Fruit fly (Drosophila melanogaster) whole organism, embryonic: ENCODE data around the gene cv-c.

Experiments
- Blimp-1 ChIP-seq: fragments of 200-800 bp; sonication (Bioruptor generic); optimal IDR thresholded peaks from 3 replicates; lab custom pipeline; 2018; ENCODE audit warnings: missing biosample characterization, missing genetic modification characterization, mild to moderate bottlenecking, moderate library complexity, missing genetic modification reagents
- CG10431 ChIP-seq: fragments of 200-800 bp; sonication (Bioruptor generic); optimal IDR thresholded peaks from 3 replicates; lab custom pipeline; 2018; ENCODE audit warnings: missing biosample characterization, mild to moderate bottlenecking, missing genetic modification characterization
- CG10543 ChIP-seq: fragments of 200-800 bp; sonication (Bioruptor generic); optimal IDR thresholded peaks from 3 replicates; lab custom pipeline; 2017; ENCODE audit warnings: missing biosample characterization, mild to moderate bottlenecking, missing genetic modification characterization, moderate library complexity
- CG11093 ChIP-seq: fragments of 200-800 bp; sonication (Bioruptor generic); IDR thresholded peaks from 3 replicates; pipeline ENCODE4 v1.3.6; 2022; ENCODE audit warnings: missing biosample characterization, missing genetic modification characterization
- CG11247 ChIP-seq: fragments of 200-800 bp; sonication (Bioruptor generic); IDR thresholded peaks from 2 replicates; pipeline ENCODE4 v1.3.6; 2022; ENCODE audit warnings: missing biosample characterization, missing genetic modification characterization
- CG12071 ChIP-seq: fragments of 200-800 bp; sonication (Bioruptor generic); optimal IDR thresholded peaks from 3 replicates; lab custom pipeline; 2018; ENCODE audit warnings: missing biosample characterization, mild to moderate bottlenecking, missing genetic modification characterization
- CG12769 ChIP-seq: fragments of 200-800 bp; sonication (Bioruptor generic); optimal IDR thresholded peaks from 2 replicates; lab custom pipeline; 2019; ENCODE audit warnings: missing biosample characterization, mild to moderate bottlenecking, missing genetic modification characterization, moderate library complexity
- CG13424 ChIP-seq: fragments of 200-800 bp; sonication (Bioruptor generic); optimal IDR thresholded peaks from 2 replicates; lab custom pipeline; 2019; ENCODE audit warnings: missing biosample characterization, mild to moderate bottlenecking, missing genetic modification characterization, moderate library complexity
- CG14441 ChIP-seq: fragments of 200-800 bp; sonication (Bioruptor generic); IDR thresholded peaks from 2 replicates; pipeline ENCODE4 v1.3.6; 2022; ENCODE audit warnings: missing biosample characterization, missing genetic modification characterization
- CG1603 ChIP-seq: fragments of 200-800 bp; sonication (Bioruptor generic); optimal IDR thresholded peaks from 2 replicates; lab custom pipeline; 2019; ENCODE audit warnings: missing biosample characterization, mild to moderate bottlenecking, missing genetic modification characterization, moderate library complexity
- CG17359 ChIP-seq: fragments of 200-800 bp; sonication (Bioruptor generic); optimal IDR thresholded peaks from 3 replicates; lab custom pipeline; 2018; ENCODE audit warnings: missing biosample characterization, mild to moderate bottlenecking, missing genetic modification characterization, moderate library complexity
- CG18262 ChIP-seq: fragments of 200-800 bp; optimal IDR thresholded peaks from 3 replicates; lab custom pipeline; 2019; ENCODE audit warnings: missing biosample characterization, mild to moderate bottlenecking, missing genetic modification characterization, moderate library complexity
- CG2712 ChIP-seq: fragments of 200-800 bp; optimal IDR thresholded peaks from 3 replicates; lab custom pipeline; 2019; ENCODE audit warnings: missing biosample characterization, mild to moderate bottlenecking, missing genetic modification characterization, moderate library complexity
- CG3407 ChIP-seq: fragments of 200-800 bp; sonication (Bioruptor generic); optimal IDR thresholded peaks from 2 replicates; lab custom pipeline; 2018; ENCODE audit warnings: missing biosample characterization, mild to moderate bottlenecking, missing genetic modification characterization
- CG34224 ChIP-seq: fragments of 200-800 bp; sonication (Bioruptor generic); IDR thresholded peaks from 3 replicates; pipeline ENCODE4 v1.3.6; 2022; ENCODE audit warnings: missing biosample characterization, missing genetic modification characterization; ENCODE audit not compliant: partially characterized antibody
- CG3726 ChIP-seq: fragments of 200-800 bp; sonication (Bioruptor generic); IDR thresholded peaks from 3 replicates; pipeline ENCODE4, ENCODE4 v1.3.6; 2022; ENCODE audit warnings: missing biosample characterization, missing genetic modification characterization
- CG42726 ChIP-seq: fragments of 200-800 bp; sonication (Bioruptor generic); IDR thresholded peaks from 2 replicates; pipeline ENCODE4 v1.3.6; 2022; ENCODE audit warnings: missing biosample characterization, missing genetic modification characterization; ENCODE audit not compliant: partially characterized antibody
- CG6272 ChIP-seq: fragments of 200-800 bp; sonication (Bioruptor generic); IDR thresholded peaks from 2 replicates; pipeline ENCODE4 v1.3.6; 2022; ENCODE audit warnings: missing biosample characterization, missing genetic modification characterization
- CG8359 ChIP-seq: fragments of 200-800 bp; sonication (Bioruptor generic); optimal IDR thresholded peaks from 2 replicates; lab custom pipeline; 2017; ENCODE audit warnings: missing biosample characterization, mild to moderate bottlenecking, missing genetic modification characterization, borderline replicate concordance
- CG9727 ChIP-seq: fragments of 200-800 bp; sonication (Bioruptor generic); optimal IDR thresholded peaks from 3 replicates; lab custom pipeline; 2017; ENCODE audit warnings: missing biosample characterization, mild to moderate bottlenecking, missing genetic modification characterization
- CG9876 ChIP-seq: fragments of 200-800 bp; sonication (Bioruptor generic); optimal IDR thresholded peaks from 2 replicates; lab custom pipeline; 2016; ENCODE audit warnings: missing biosample characterization, missing genetic modification characterization
- Camta ChIP-seq: fragments of 200-800 bp; sonication (Bioruptor generic); optimal IDR thresholded peaks from 2 replicates; lab custom pipeline; 2016; ENCODE audit warnings: missing biosample characterization, missing genetic modification characterization
- Dek ChIP-seq: fragments of 200-800 bp; sonication (Bioruptor generic); optimal IDR thresholded peaks from 3 replicates; lab custom pipeline; 2019; ENCODE audit warnings: missing biosample characterization, mild to moderate bottlenecking, missing genetic modification characterization, moderate library complexity
- Ets65A ChIP-seq: fragments of 200-800 bp; sonication (Bioruptor generic); peaks from one replicate; lab custom pipeline; 2016; ENCODE audit warnings: missing biosample characterization, missing genetic modification characterization
- HmgZ ChIP-seq: fragments of 200-800 bp; sonication (Bioruptor generic); optimal IDR thresholded peaks from 2 replicates; lab custom pipeline; 2018; ENCODE audit warnings: missing biosample characterization, mild to moderate bottlenecking, missing genetic modification characterization
- Myb ChIP-seq: fragments of 200-800 bp; sonication (Bioruptor generic); optimal IDR thresholded peaks from 2 replicates; lab custom pipeline; 2016; ENCODE audit warnings: missing biosample characterization, missing genetic modification characterization
- NK7.1 ChIP-seq: fragments of 200-800 bp; sonication (Bioruptor generic); optimal IDR thresholded peaks from 3 replicates; lab custom pipeline; 2016; ENCODE audit warnings: missing biosample characterization, missing genetic modification characterization
- Side ChIP-seq: fragments of 200-800 bp; sonication (Bioruptor generic); optimal IDR thresholded peaks from 2 replicates; lab custom pipeline; 2016; ENCODE audit warnings: missing biosample characterization, missing genetic modification characterization
- Tbp ChIP-seq: fragments of >200 bp; optimal IDR thresholded peaks from 2 replicates; lab custom pipeline; 2018; ENCODE audit warnings: missing biosample characterization, missing genetic modification characterization
- ac ChIP-seq: fragments of 200-800 bp; sonication (Bioruptor generic); optimal IDR thresholded peaks from 3 replicates; lab custom pipeline; 2017; ENCODE audit warnings: missing biosample characterization, mild to moderate bottlenecking, missing genetic modification characterization
- az2 ChIP-seq: fragments of 200-800 bp; sonication (Bioruptor generic); optimal IDR thresholded peaks from 3 replicates; lab custom pipeline; 2016; ENCODE audit warnings: missing biosample characterization, missing genetic modification characterization
- bcd ChIP-seq: fragments of 200-800 bp; sonication (Bioruptor generic); optimal IDR thresholded peaks from 2 replicates; lab custom pipeline; 2017; ENCODE audit warnings: missing biosample characterization, mild to moderate bottlenecking, missing genetic modification characterization
- btn ChIP-seq: fragments of 200-800 bp; sonication (Bioruptor generic); optimal IDR thresholded peaks from 2 replicates; lab custom pipeline; 2016; ENCODE audit warnings: missing biosample characterization, missing genetic modification characterization
- crol ChIP-seq: fragments of 200-800 bp; sonication (Bioruptor generic); IDR thresholded peaks from 2 replicates; pipeline ENCODE4 v1.3.6; 2022; ENCODE audit warnings: missing biosample characterization, missing genetic modification characterization
- danr ChIP-seq: fragments of 200-800 bp; sonication (Bioruptor generic); IDR thresholded peaks from 2 replicates; pipeline ENCODE4 v1.3.6; 2022; ENCODE audit warnings: missing biosample characterization, missing genetic modification characterization
- dimm ChIP-seq: fragments of 200-800 bp; sonication (Bioruptor generic); IDR thresholded peaks from 2 replicates; pipeline ENCODE4 v1.3.6; 2022; ENCODE audit warnings: missing biosample characterization, missing genetic modification characterization
- fd64A ChIP-seq: fragments of 200-800 bp; sonication (Bioruptor generic); optimal IDR thresholded peaks from 3 replicates; lab custom pipeline; 2018; ENCODE audit warnings: missing biosample characterization, mild to moderate bottlenecking, missing genetic modification characterization
- kay ChIP-seq: fragments of 200-800 bp; sonication (Bioruptor generic); optimal IDR thresholded peaks from 2 replicates; lab custom pipeline; 2016; ENCODE audit warnings: missing biosample characterization, missing genetic modification characterization
- klu ChIP-seq: fragments of 200-800 bp; sonication (Bioruptor generic); IDR thresholded peaks from 2 replicates; pipeline ENCODE4 v1.3.6; 2022; ENCODE audit warnings: missing biosample characterization, missing genetic modification characterization
- mirr ChIP-seq: fragments of 200-800 bp; sonication (Bioruptor generic); optimal IDR thresholded peaks from 3 replicates; lab custom pipeline; 2018; ENCODE audit warnings: missing biosample characterization, mild to moderate bottlenecking, missing genetic modification characterization
- onecut ChIP-seq: fragments of 200-800 bp; sonication (Bioruptor generic); IDR thresholded peaks from 2 replicates; pipeline ENCODE4 v1.3.6; 2022; ENCODE audit warnings: missing biosample characterization, missing genetic modification characterization
- pho ChIP-seq: fragments of 200-800 bp; sonication (Bioruptor generic); optimal IDR thresholded peaks from 2 replicates; lab custom pipeline; 2016; ENCODE audit warnings: missing biosample characterization, missing genetic modification characterization
- scrt ChIP-seq: fragments of 200-800 bp; sonication (Bioruptor generic); optimal IDR thresholded peaks from 2 replicates; lab custom pipeline; 2018; ENCODE audit warnings: missing biosample characterization, mild to moderate bottlenecking, missing genetic modification characterization, moderate library complexity
- shn ChIP-seq: fragments of 200-800 bp; sonication (Bioruptor generic); optimal IDR thresholded peaks from 3 replicates; lab custom pipeline; 2016; ENCODE audit warnings: missing biosample characterization, missing genetic modification characterization
- sr ChIP-seq: fragments of 200-800 bp; sonication (Bioruptor generic); IDR thresholded peaks from 3 replicates; pipeline ENCODE4 v1.3.6; 2022; ENCODE audit warnings: missing biosample characterization, missing genetic modification characterization
- sug ChIP-seq: fragments of 200-800 bp; optimal IDR thresholded peaks from 2 replicates; lab custom pipeline; 2019; ENCODE audit warnings: missing biosample characterization, mild to moderate bottlenecking, missing genetic modification characterization, moderate library complexity
- tll ChIP-seq, 2 experiments: fragments of 200-800 bp in 1 of 2; fragments of >200 bp in 1 of 2; sonication (Bioruptor generic) in 1 of 2; optimal IDR thresholded peaks; 2 replicates each; lab custom pipeline; 2017 to 2019; ENCODE audit warnings: missing biosample characterization in 2 of 2, missing genetic modification characterization in 2 of 2, mild to moderate bottlenecking in 1 of 2, moderate library complexity in 1 of 2
- toy ChIP-seq: fragments of 200-800 bp; sonication (Bioruptor generic); IDR thresholded peaks from 2 replicates; pipeline ENCODE4 v1.3.6; 2022; ENCODE audit warnings: missing biosample characterization, missing genetic modification characterization
- tx ChIP-seq: fragments of 200-800 bp; sonication (Bioruptor generic); optimal IDR thresholded peaks from 2 replicates; lab custom pipeline; 2016; ENCODE audit warnings: missing biosample characterization, missing genetic modification characterization

The cv-c gene

DNA sequence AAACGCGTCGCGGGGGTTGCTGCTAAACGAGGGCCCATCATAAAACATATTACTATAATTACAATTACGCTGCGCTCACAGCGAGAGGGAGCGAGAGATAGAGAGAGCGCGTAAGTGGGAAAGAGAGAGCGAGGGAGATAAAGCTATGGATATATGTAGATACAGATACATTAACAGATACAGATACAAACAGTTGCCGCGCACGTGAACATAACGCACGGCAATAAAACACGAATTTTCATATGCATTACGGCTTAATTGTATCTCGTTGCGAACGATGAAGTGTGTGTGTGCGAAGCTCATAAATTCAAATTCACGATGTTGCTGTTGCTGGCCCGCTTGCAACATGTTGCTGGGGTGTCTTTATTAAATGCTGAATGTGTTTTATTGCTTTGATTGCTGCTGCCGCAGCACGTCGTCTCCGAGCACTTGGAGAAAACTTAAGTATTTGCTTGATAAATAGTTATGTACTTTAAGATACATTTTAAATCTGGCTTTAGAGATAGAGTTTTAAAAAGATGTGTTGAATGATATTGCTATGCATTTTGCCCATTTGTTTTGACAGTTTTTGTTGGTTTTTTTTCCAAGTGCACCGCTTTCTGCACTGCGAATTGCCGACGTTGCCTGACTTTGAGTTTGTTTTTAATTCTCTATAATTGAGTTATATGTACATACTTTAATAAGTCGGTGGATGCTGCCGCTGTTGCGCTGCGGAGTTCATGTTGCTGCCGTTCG is 111.1 kb downstream of the cv-c start (continued):
- TF ChIP-seq CG9727 (GFP tag; lab: Kevin White, UChicago) = peak; percentile 67
- peak; percentile 78 for TF ChIP-seq CG11247 (GFP tag; lab: Robert Waterston, UW)
- TF ChIP-seq onecut = no peak; the same call in none of the 2 replicates
- TF ChIP-seq dimm (GFP tag; lab: Robert Waterston, UW) = peak; percentile 61
- peak; percentile 31 for TF ChIP-seq shn (GFP tag; lab: Kevin White, UChicago)
- 0 out of 3 replicates have a peak, but pooled peaks have one; percentile 65 for TF ChIP-seq CG3726
- peak; percentile 82 for TF ChIP-seq sug (tag; lab: Kevin White, UChicago)
- no peak for TF ChIP-seq Tbp (GFP tag; lab: Kevin White, UChicago)
- TF ChIP-seq CG18262 (tag; lab: Kevin White, UChicago) = peak; percentile 58
- TF ChIP-seq CG17359 (tag; lab: Kevin White, UChicago) = peak; percentile 87
- TF ChIP-seq az2 (GFP tag; lab: Kevin White, UChicago) = peak; percentile 86
- TF ChIP-seq CG6272 (GFP tag; lab: Robert Waterston, UW) = no peak; the same call in none of the 2 replicates
- TF ChIP-seq tll (GFP tag; optimal IDR thresholded peaks at IDR 0.05; lab: Kevin White, UChicago) = no peak
- TF ChIP-seq CG34224 (GFP tag; lab: Robert Waterston, UW) = 0 out of 3 replicates have a peak, but pooled peaks have one; percentile 6
- TF ChIP-seq Dek (tag; lab: Kevin White, UChicago) = peak; percentile 66
- peak; percentile 81 for TF ChIP-seq Camta (GFP tag; lab: Kevin White, UChicago)
- no peak for TF ChIP-seq crol
- peak; percentile 61 for TF ChIP-seq Myb
- peak; percentile 75 for TF ChIP-seq pho (GFP tag; lab: Kevin White, UChicago)
- no peak for TF ChIP-seq CG42726 (GFP tag; lab: Robert Waterston, UW)
- TF ChIP-seq danr = peak; percentile 39; the same call in 1 of the 2 replicates
- TF ChIP-seq CG3407 (GFP tag; lab: Kevin White, UChicago) = peak; percentile 68
- peak; percentile 73 for TF ChIP-seq Blimp-1 (GFP tag; lab: Kevin White, UChicago)
- TF ChIP-seq HmgZ (tag; lab: Kevin White, UChicago) = peak; percentile 21
- peak; percentile 66; the same call in 1 of the 3 replicates for TF ChIP-seq sr (GFP tag; lab: Robert Waterston, UW)
- TF ChIP-seq CG10431 = no peak
- peak; percentile 70 for TF ChIP-seq CG1603 (tag; lab: Kevin White, UChicago)
- no peak for TF ChIP-seq toy (GFP tag; lab: Robert Waterston, UW)
- TF ChIP-seq fd64A (GFP tag; lab: Kevin White, UChicago) = no peak
- TF ChIP-seq NK7.1 (GFP tag; lab: Kevin White, UChicago) = peak; percentile 64
- peak; percentile 70 for TF ChIP-seq CG12071 (GFP tag; lab: Kevin White, UChicago)
- no peak for TF ChIP-seq CG8359 (GFP tag; lab: Kevin White, UChicago)
- peak; percentile 66 for TF ChIP-seq mirr
- TF ChIP-seq scrt (GFP tag; lab: Kevin White, UChicago) = peak; percentile 2
- TF ChIP-seq CG12769 = peak; percentile 63
- no peak for TF ChIP-seq CG9876 (GFP tag; lab: Kevin White, UChicago)
- peak; percentile 74 for TF ChIP-seq CG11093
- TF ChIP-seq tx (GFP tag; lab: Kevin White, UChicago) = peak; percentile 68
- 0 out of 2 replicates have a peak, but pooled peaks have one; percentile 17 for TF ChIP-seq klu (GFP tag; lab: Robert Waterston, UW)
- peak; percentile 53 for TF ChIP-seq Side (GFP tag; lab: Kevin White, UChicago)
- TF ChIP-seq bcd = peak; percentile 62
- peak; percentile 63 for TF ChIP-seq btn
- no peak for TF ChIP-seq kay (GFP tag; lab: Kevin White, UChicago)
- no peak for TF ChIP-seq CG10543 (GFP tag; lab: Kevin White, UChicago)
- TF ChIP-seq ac (GFP tag; lab: Kevin White, UChicago) = no peak
- peak; percentile 79 for TF ChIP-seq CG13424 (tag; lab: Kevin White, UChicago)
- TF ChIP-seq Ets65A = peak; percentile 94
- peak; percentile 86 for TF ChIP-seq CG14441
- peak; percentile 69 for TF ChIP-seq CG2712 (tag; lab: Kevin White, UChicago)
